Worm (Caenorhabditis elegans) whole organism, L4/young adult: ENCODE data around the gene Y7A5A.10.

Source experiments
- W03F9.2 ChIP-seq: fragments of 150-350 bp; optimal IDR thresholded peaks from 2 replicates; lab custom pipeline; 2014; ENCODE audit warnings: missing biosample characterization, missing genetic modification characterization
- dao-5 ChIP-seq: sonication (generic microtip); optimal IDR thresholded peaks from 2 replicates; lab custom pipeline; 2016; ENCODE audit warnings: missing genotype, missing genetic modification characterization, moderate library complexity, missing compliant biosample characterization
- him-1 ChIP-seq: sonication (generic microtip); optimal IDR thresholded peaks from 2 replicates; lab custom pipeline; 2016; ENCODE audit warnings: missing genotype, missing genetic modification reagents, missing genetic modification characterization, missing compliant biosample characterization

The Y7A5A.10 gene

ce11 chrX:15751245-15751644 is 43.6 kb downstream of the Y7A5A.10 start:
- no peak for TF ChIP-seq him-1 (tag; lab: Kevin White, UChicago)
- no peak for TF ChIP-seq dao-5 (tag; lab: Kevin White, UChicago)
- no peak for TF ChIP-seq W03F9.2 (tag; lab: Kevin White, UChicago)

DNA sequence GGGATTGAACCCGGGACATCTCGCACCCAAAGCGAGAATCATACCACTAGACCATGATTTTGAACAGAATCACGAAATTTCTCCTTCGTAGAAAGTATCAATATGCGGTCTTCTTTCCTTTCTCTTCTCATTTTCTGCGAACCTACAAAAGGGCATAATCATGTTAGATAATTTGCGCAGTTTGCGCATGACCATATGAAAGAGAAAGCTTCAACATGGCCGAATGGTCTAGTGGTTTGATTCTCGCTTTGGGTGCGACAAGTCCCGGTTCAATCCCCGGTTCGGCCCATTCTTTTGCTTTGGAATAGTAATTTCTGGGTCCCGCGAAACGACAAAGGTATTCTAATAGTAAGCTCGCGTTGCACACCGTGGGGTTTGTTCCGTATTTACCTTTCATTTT is 47.1 kb downstream of the Y7A5A.10 start:
- no peak for TF ChIP-seq W03F9.2 (tag; lab: Kevin White, UChicago)
- no peak for TF ChIP-seq him-1 (tag; lab: Kevin White, UChicago)
- no peak for TF ChIP-seq dao-5 (tag; lab: Kevin White, UChicago)

DNA sequence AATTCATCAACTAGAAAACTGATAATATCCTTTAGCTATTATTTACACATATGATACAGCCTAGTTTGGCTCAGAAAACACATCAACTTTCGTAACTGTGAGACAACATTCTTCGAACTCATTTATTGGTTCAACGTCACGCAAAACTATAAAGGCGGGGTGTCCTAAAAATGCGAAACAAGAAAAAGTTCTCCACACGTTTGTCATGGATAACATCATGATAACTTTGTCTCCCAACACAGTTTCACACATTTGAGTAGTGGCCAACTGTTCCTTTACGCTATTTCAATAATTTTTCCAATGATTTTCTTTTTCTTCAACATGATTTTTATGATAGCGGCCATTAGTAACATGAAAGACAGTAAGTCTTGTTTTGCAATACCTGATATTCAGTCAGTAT is 48.2 kb downstream of the Y7A5A.10 start, which contains the start of gene srxa-9:
srxa-9 (plus strand) TSS at position 301 of the 400 bp plus-strand sequence.
- TF ChIP-seq him-1 (tag; lab: Kevin White, UChicago) (no peak), dao-5 (tag; lab: Kevin White, UChicago) (no peak)
